Worm (Caenorhabditis elegans) whole organism, L3 larva: Measurements from ENCODE around the gene bath-41.

ENCODE experiments used
- R02D3.7 ChIP-seq: fragments of 150-350 bp; optimal IDR thresholded peaks from 2 replicates; lab custom pipeline; 2014; ENCODE audit warnings: missing biosample characterization, missing genetic modification characterization
- ZK546.5 ChIP-seq: sonication (generic microtip); optimal IDR thresholded peaks from 2 replicates; lab custom pipeline; 2017; ENCODE audit warnings: missing biosample characterization, missing genetic modification characterization
- ceh-16 ChIP-seq: sonication (generic microtip); optimal IDR thresholded peaks from 2 replicates; lab custom pipeline; 2017; ENCODE audit warnings: missing biosample characterization, missing genetic modification characterization
- ceh-28 ChIP-seq: fragments of 150-350 bp; optimal IDR thresholded peaks from 2 replicates; lab custom pipeline; 2014; ENCODE audit warnings: missing biosample characterization, missing genetic modification reagents, missing genetic modification characterization
- daf-12 ChIP-seq: fragments of 150-350 bp; optimal IDR thresholded peaks from 2 replicates; lab custom pipeline; 2014; ENCODE audit warnings: missing biosample characterization, missing genetic modification reagents, missing genetic modification characterization
- egl-27 ChIP-seq: sonication (generic microtip); optimal IDR thresholded peaks from 4 replicates; lab custom pipeline; 2017; ENCODE audit warnings: missing biosample characterization, missing genetic modification reagents, missing genetic modification characterization
- egl-5 ChIP-seq: fragments of 150-350 bp; optimal IDR thresholded peaks from 2 replicates; lab custom pipeline; 2017; ENCODE audit warnings: missing biosample characterization, missing genetic modification reagents, missing genetic modification characterization, inconsistent platforms
- elt-1 ChIP-seq: fragments of 150-350 bp; optimal IDR thresholded peaks from 2 replicates; lab custom pipeline; 2014; ENCODE audit warnings: missing biosample characterization, missing genetic modification characterization
- elt-2 ChIP-seq: sonication (generic microtip); optimal IDR thresholded peaks from 2 replicates; lab custom pipeline; 2016; ENCODE audit warnings: missing genetic modification reagents, mild to moderate bottlenecking, missing genetic modification characterization, missing compliant biosample characterization
- elt-3 ChIP-seq, 3 experiments: fragments of 150-350 bp in 1 of 3; sonication (generic microtip) in 2 of 3; optimal IDR thresholded peaks; 2 replicates in 2 of 3; 4 replicates in 1 of 3; lab custom pipeline; 2014 to 2017; ENCODE audit warnings: missing biosample characterization in 3 of 3, missing genetic modification characterization in 3 of 3
- fkh-10 ChIP-seq: sonication (generic microtip); optimal IDR thresholded peaks from 2 replicates; lab custom pipeline; 2017; ENCODE audit warnings: missing biosample characterization, missing genetic modification reagents, missing genetic modification characterization
- fkh-2 ChIP-seq: fragments of 150-350 bp; optimal IDR thresholded peaks from 2 replicates; lab custom pipeline; 2014; ENCODE audit warnings: missing biosample characterization, missing genetic modification reagents, missing genetic modification characterization
- fos-1 ChIP-seq: fragments of 150-350 bp; optimal IDR thresholded peaks from 2 replicates; lab custom pipeline; 2014; ENCODE audit warnings: missing biosample characterization, missing genetic modification characterization
- hmg-11 ChIP-seq: sonication (generic microtip); optimal IDR thresholded peaks from 2 replicates; lab custom pipeline; 2016; ENCODE audit warnings: missing genetic modification characterization, missing compliant biosample characterization
- jun-1 ChIP-seq: fragments of 150-350 bp; optimal IDR thresholded peaks from 2 replicates; lab custom pipeline; 2014; ENCODE audit warnings: missing biosample characterization, missing genetic modification reagents, missing genetic modification characterization
- lin-15B ChIP-seq: fragments of 150-350 bp; optimal IDR thresholded peaks from 2 replicates; lab custom pipeline; 2014; ENCODE audit warnings: missing biosample characterization, missing genetic modification characterization
- lin-39 ChIP-seq: fragments of 150-350 bp; optimal IDR thresholded peaks from 2 replicates; lab custom pipeline; 2018; ENCODE audit warnings: missing biosample characterization, missing genetic modification reagents, missing genetic modification characterization
- lsy-12 ChIP-seq: sonication (generic microtip); optimal IDR thresholded peaks from 2 replicates; lab custom pipeline; 2016; ENCODE audit warnings: mild to moderate bottlenecking, missing genetic modification characterization, missing compliant biosample characterization
- mdl-1 ChIP-seq: fragments of 150-350 bp; optimal IDR thresholded peaks from 2 replicates; lab custom pipeline; 2014; ENCODE audit warnings: missing biosample characterization, missing genetic modification characterization
- mml-1 ChIP-seq: fragments of 150-350 bp; sonication (generic microtip); optimal IDR thresholded peaks from 3 replicates; lab custom pipeline; 2014; ENCODE audit warnings: missing biosample characterization, missing genetic modification characterization
- nfya-1 ChIP-seq: sonication (generic microtip); optimal IDR thresholded peaks from 2 replicates; lab custom pipeline; 2017; ENCODE audit warnings: missing genetic modification characterization, mild to moderate bottlenecking, missing compliant biosample characterization, antibody characterized with exemption, moderate library complexity; ENCODE audit not compliant: insufficient read depth
- nhr-12 ChIP-seq: fragments of 150-350 bp; optimal IDR thresholded peaks from 2 replicates; lab custom pipeline; 2014; ENCODE audit warnings: missing biosample characterization, missing genetic modification characterization
- nhr-25 ChIP-seq: sonication (generic microtip); optimal IDR thresholded peaks from 2 replicates; lab custom pipeline; 2017; ENCODE audit warnings: missing biosample characterization, missing genetic modification characterization
- nhr-28 ChIP-seq: fragments of 150-350 bp; optimal IDR thresholded peaks from 2 replicates; lab custom pipeline; 2014; ENCODE audit warnings: missing biosample characterization, missing genetic modification characterization
- nhr-43 ChIP-seq: sonication (generic microtip); optimal IDR thresholded peaks from 2 replicates; lab custom pipeline; 2016; ENCODE audit warnings: mild to moderate bottlenecking, missing genetic modification characterization, missing compliant biosample characterization; ENCODE audit not compliant: poor library complexity, severe bottlenecking
- nhr-67 ChIP-seq: fragments of 150-350 bp; optimal IDR thresholded peaks from 2 replicates; lab custom pipeline; 2014; ENCODE audit warnings: missing biosample characterization, missing genetic modification characterization
- nhr-77 ChIP-seq: fragments of 150-350 bp; optimal IDR thresholded peaks from 2 replicates; lab custom pipeline; 2014; ENCODE audit warnings: missing biosample characterization, missing genetic modification characterization
- pha-4 ChIP-seq: fragments of 150-350 bp; optimal IDR thresholded peaks from 2 replicates; lab custom pipeline; 2014; ENCODE audit warnings: missing biosample characterization, missing genetic modification reagents, missing genetic modification characterization
- sea-2 ChIP-seq: fragments of 150-350 bp; sonication (generic microtip); optimal IDR thresholded peaks from 4 replicates; lab custom pipeline; 2014; ENCODE audit warnings: missing biosample characterization, missing genetic modification reagents, missing genetic modification characterization
- skn-1 ChIP-seq: fragments of 150-350 bp; optimal IDR thresholded peaks from 2 replicates; lab custom pipeline; 2014; ENCODE audit warnings: missing biosample characterization, missing genetic modification characterization
- snpc-4 ChIP-seq: fragments of 150-350 bp; optimal IDR thresholded peaks from 2 replicates; lab custom pipeline; 2014; ENCODE audit warnings: missing biosample characterization, missing genetic modification characterization
- unc-39 ChIP-seq: sonication (generic microtip); optimal IDR thresholded peaks from 4 replicates; lab custom pipeline; 2017; ENCODE audit warnings: missing biosample characterization, missing genetic modification characterization
- unc-62 ChIP-seq: fragments of 150-350 bp; sonication (generic microtip); optimal IDR thresholded peaks from 4 replicates; lab custom pipeline; 2014; ENCODE audit warnings: missing biosample characterization, missing genetic modification reagents, missing genetic modification characterization
- zag-1 ChIP-seq: fragments of 150-350 bp; optimal IDR thresholded peaks from 2 replicates; lab custom pipeline; 2014; ENCODE audit warnings: missing biosample characterization, missing genetic modification characterization
- ztf-11 ChIP-seq: fragments of 150-350 bp; optimal IDR thresholded peaks from 2 replicates; lab custom pipeline; 2014; ENCODE audit warnings: missing biosample characterization, missing genetic modification characterization
- ztf-4 ChIP-seq: fragments of 150-350 bp; optimal IDR thresholded peaks from 2 replicates; lab custom pipeline; 2014; ENCODE audit warnings: missing biosample characterization, missing genetic modification characterization

bath-41 gene

DNA sequence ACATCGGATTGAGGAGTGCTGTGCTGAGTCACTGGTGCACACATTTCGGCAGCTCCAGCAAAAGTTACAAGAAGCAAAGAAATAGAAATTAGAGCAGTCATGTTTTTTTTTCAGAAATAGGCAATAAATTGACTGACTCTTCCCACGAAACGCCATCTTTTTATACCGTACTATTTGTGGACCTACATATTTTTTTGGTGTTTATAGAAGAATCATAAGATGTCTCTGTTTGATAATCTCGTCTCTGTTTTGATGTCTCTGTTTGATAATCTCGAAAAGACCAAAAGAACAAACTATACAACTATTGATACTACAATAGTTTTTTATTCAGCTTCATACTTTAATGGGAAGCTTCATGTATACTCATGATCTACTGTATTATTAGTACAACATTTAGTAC lies 12.4 kb upstream of the bath-41 start, which contains the start of gene Y102E9.3:
Gene Y102E9.3, minus strand, starts transcription at position 101 of the 400 bp plus-strand sequence.
- TF ChIP-seq unc-62 (GFP tag; lab: Kevin White, UChicago) (no peak), mml-1 (tag; lab: Kevin White, UChicago) (no peak), nhr-43 (no peak), unc-39 (no peak), hmg-11 (no peak), ztf-11 (tag; lab: Kevin White, UChicago) (no peak), lin-15B (tag; lab: Kevin White, UChicago) (no peak), skn-1 (tag; lab: Kevin White, UChicago) (no peak), egl-5 (no peak), sea-2 (GFP tag; lab: Kevin White, UChicago) (no peak), ceh-28 (tag; lab: Kevin White, UChicago) (no peak), mdl-1 (tag; lab: Kevin White, UChicago) (no peak), fkh-2 (tag; lab: Kevin White, UChicago) (no peak), nhr-28 (tag; lab: Kevin White, UChicago) (no peak), daf-12 (tag; lab: Kevin White, UChicago) (no peak), elt-3 (tag; optimal IDR thresholded peaks at IDR 0.05; lab: Kevin White, UChicago) (no peak), nhr-77 (no peak), ZK546.5 (no peak), egl-27 (no peak)

- TF ChIP-seq jun-1: no peak
- TF ChIP-seq fos-1: no peak
- TF ChIP-seq ceh-16 (tag; lab: Kevin White, UChicago): no peak
- no peak for TF ChIP-seq elt-1 (tag; lab: Kevin White, UChicago)
- TF ChIP-seq nfya-1 (tag; lab: Kevin White, UChicago): no peak
- no peak for TF ChIP-seq nhr-25
- TF ChIP-seq elt-3 (tag; optimal IDR thresholded peaks at IDR 0.05; lab: Kevin White, UChicago): no peak
- TF ChIP-seq nhr-67: no peak
- no peak for TF ChIP-seq ztf-4 (tag; lab: Kevin White, UChicago)
- TF ChIP-seq lsy-12 (tag; lab: Kevin White, UChicago): no peak
- TF ChIP-seq fkh-10 (GFP tag; lab: Kevin White, UChicago): no peak
- no peak for TF ChIP-seq ztf-11 (tag; lab: Kevin White, UChicago)
- TF ChIP-seq elt-2 (tag; lab: Kevin White, UChicago): no peak
- no peak for TF ChIP-seq lin-39 (tag; lab: Kevin White, UChicago)
- TF ChIP-seq R02D3.7 (tag; lab: Kevin White, UChicago): no peak
- no peak for TF ChIP-seq nhr-28 (tag; lab: Kevin White, UChicago)
- TF ChIP-seq unc-39: no peak
Observed at ce11 chrIII:6731285-6731684, 9.2 kb upstream of the bath-41 start.

DNA sequence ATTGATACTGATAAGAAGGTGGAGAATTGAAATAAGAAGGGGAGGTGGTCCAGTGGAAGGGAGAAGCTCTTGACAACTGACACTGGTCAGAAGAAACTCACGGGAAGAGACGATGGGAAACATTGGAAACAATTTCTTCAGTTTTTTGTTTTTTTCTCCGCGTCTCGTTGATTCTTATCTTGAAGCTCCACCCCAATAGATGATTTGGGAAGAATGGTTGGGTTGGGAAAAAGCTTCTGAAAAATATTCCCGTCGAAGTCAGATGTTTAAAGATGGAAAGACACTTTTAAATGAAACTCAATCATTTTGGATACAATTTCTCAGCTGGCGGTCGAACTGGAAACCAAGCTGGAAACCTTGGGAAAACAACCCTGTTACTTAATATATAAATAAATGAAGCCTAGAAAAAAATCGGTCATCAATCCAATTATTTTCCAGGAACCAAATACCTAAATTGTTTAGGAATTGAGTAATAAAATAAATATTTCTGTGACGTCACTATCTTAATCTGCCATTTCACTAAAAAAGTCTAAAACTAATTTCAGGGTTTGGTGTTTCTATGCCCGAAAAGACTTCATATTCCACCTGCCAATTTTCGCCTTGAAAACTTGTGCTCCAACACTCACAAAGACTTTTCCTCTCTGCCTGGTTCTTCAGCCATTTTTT lies 8.3 kb upstream of the bath-41 start, which contains the start of the genes Y102E9.5 and odr-4:
Gene Y102E9.5, minus strand, starts transcription at position 101 of the 666 bp plus-strand sequence.
Gene odr-4, plus strand, starts transcription at position 616 of the 666 bp plus-strand sequence.
- no peak for TF ChIP-seq mdl-1 (tag; lab: Kevin White, UChicago)
- no peak for TF ChIP-seq hmg-11
- TF ChIP-seq fkh-10 (GFP tag; lab: Kevin White, UChicago): no peak
- no peak for TF ChIP-seq egl-27
- TF ChIP-seq, all 47 proteins: peak for 0

ce11 chrIII:6725489-6725888 lies 3.4 kb upstream of the bath-41 start, which contains the start of gene wdr-4:
Gene wdr-4 (plus strand): TSS chrIII:6725789.
- TF ChIP-seq nhr-28 (tag; lab: Kevin White, UChicago) (no peak), snpc-4 (tag; lab: Kevin White, UChicago) (no peak), fos-1 (no peak), ztf-4 (tag; lab: Kevin White, UChicago) (no peak), nhr-67 (no peak), pha-4 (tag; lab: Kevin White, UChicago) (no peak), unc-62 (GFP tag; lab: Kevin White, UChicago) (no peak), nhr-12 (tag; lab: Kevin White, UChicago) (no peak), lin-39 (tag; lab: Kevin White, UChicago) (no peak), ZK546.5 (no peak), nhr-43 (no peak), sea-2 (GFP tag; lab: Kevin White, UChicago) (no peak), zag-1 (tag; lab: Kevin White, UChicago) (no peak), daf-12 (tag; lab: Kevin White, UChicago) (no peak)
